Worm (Caenorhabditis elegans): Measurements from ENCODE around the gene F46B3.7.
"Not testable (repeated sequence)": the region's sequence is repeated elsewhere in the genome, so short reads cannot be mapped to it uniquely, and the experiment has no call there.

The F46B3.7 gene

DNA sequence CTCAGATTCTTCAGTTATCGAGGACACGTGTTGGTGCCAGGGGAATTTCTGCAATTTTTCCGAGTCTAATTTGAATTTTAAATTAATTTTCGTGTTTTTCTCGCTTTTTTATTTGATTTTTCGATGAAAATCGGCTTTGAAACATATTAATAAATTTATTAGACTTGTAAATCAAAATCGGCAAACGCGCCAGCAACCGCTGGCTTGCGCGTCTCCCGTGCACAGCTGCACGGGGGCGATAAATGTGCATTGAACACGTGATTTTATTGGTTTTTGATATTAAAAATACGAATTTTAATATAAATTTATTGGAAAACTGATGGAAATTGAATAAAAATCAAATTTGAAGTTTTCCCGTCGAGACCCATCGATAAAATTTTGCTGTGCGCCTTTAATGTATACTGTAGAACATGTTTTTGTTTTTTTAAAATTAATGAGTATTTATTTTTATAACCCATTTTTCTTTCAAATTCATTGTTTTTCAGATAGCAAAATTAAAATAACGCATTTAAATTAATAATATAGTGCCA is 38.0 kb downstream of the F46B3.7 start, which contains the start of gene F26F2.7 (continued):
- TF ChIP-seq unc-62 (GFP tag; optimal IDR thresholded peaks at IDR 0.05): no peak
- TF ChIP-seq ztf-4 (tag; optimal IDR thresholded peaks at IDR 0.05): no peak
- peak; percentile 27 for TF ChIP-seq lin-39 (tag; optimal IDR thresholded peaks at IDR 0.05)
- TF ChIP-seq sea-2 (GFP tag; optimal IDR thresholded peaks at IDR 0.05): no peak

DNA sequence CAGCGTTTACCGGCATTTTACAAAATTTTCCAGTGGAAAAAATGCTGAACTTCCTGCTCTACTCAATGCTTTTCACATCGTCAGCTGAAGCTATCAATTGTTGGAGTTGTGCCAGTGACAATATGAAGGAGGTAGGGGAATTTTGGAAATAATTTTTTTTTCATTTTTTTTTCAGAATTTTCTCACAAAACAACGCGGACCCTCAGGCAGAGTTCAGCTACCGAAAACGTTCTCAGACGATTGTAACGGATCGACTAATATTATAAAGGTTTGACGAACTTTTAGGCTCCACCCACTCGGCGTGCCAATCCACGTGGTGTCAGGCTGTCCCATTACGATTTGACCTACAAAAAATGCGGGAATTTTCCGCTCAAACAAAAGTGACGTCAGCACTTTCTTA is 39.0 kb downstream of the F46B3.7 start, which contains the start of gene F26F2.8:
F26F2.8 (plus strand) TSS at position 13 of the 400 bp plus-strand sequence.
- TF ChIP-seq jun-1 (tag; optimal IDR thresholded peaks at IDR 0.05): no peak
- TF ChIP-seq unc-39 (tag; optimal IDR thresholded peaks at IDR 0.05): no peak
- no peak for TF ChIP-seq lsy-12 (tag; optimal IDR thresholded peaks at IDR 0.05)
- no peak for TF ChIP-seq ztf-11 (tag; optimal IDR thresholded peaks at IDR 0.05)
- no peak for TF ChIP-seq hmg-11 (tag; optimal IDR thresholded peaks at IDR 0.05)
- TF ChIP-seq pha-4 (tag; optimal IDR thresholded peaks at IDR 0.05): no peak
- no peak for TF ChIP-seq ama-1 (optimal IDR thresholded peaks at IDR 0.05)
- TF ChIP-seq ztf-4 (tag; optimal IDR thresholded peaks at IDR 0.05): no peak
- TF ChIP-seq fkh-2 (tag; optimal IDR thresholded peaks at IDR 0.05): no peak
- no peak for TF ChIP-seq ceh-82 (tag; optimal IDR thresholded peaks at IDR 0.05)
- TF ChIP-seq nhr-28 (tag; optimal IDR thresholded peaks at IDR 0.05): no peak

DNA sequence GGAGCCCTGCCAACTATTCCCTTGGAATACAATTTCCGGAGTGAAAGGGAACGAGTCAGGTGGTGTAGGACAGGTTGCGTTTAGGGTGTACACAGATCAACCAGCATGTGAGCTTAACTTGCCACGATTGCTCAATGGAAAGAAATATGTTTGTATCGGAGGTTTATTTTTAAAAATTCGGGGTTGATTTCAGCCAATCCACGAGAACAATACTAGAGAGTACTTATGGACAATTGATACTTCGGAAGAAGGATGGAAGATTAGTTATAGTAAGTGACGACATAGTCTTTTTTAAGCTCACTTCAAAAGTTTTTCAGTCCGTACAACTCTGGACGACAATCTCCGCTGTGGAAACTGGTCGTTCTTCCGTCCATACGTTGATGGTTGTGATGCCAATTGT is 43.7 kb downstream of the F46B3.7 start:
- no peak for TF ChIP-seq nhr-76 (tag; optimal IDR thresholded peaks at IDR 0.05)

DNA sequence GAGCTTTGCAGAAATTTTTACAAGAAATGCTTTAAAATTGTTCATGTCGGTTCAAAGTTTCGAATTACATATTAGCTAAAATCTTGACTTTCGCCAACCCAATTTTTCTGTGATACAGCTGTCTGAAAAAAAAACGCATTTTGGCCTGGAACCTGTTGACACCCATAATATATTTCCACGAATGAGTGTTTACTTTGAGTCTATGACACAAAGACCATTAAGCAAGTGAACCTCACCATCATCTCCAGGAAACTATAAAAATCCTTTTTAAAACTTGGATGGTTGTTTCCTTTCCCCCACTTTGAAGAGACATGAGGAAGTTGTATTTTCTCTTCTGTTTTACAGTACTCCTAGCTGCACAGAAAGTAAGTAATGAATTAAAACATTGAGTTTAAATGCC is 44.2 kb downstream of the F46B3.7 start, which contains the start of gene clec-263:
clec-263 (plus strand) TSS at position 301 of the 400 bp plus-strand sequence.
- TF ChIP-seq ceh-9 (tag; optimal IDR thresholded peaks at IDR 0.05): no peak
- no peak for TF ChIP-seq nhr-11 (tag; optimal IDR thresholded peaks at IDR 0.05)
- no peak for TF ChIP-seq jun-1 (tag; optimal IDR thresholded peaks at IDR 0.05)
- TF ChIP-seq nhr-67 (tag; optimal IDR thresholded peaks at IDR 0.05): no peak
- no peak for TF ChIP-seq nhr-28 (tag; optimal IDR thresholded peaks at IDR 0.05)
- no peak for TF ChIP-seq hmg-11 (tag; optimal IDR thresholded peaks at IDR 0.05)
- TF ChIP-seq elt-1 (tag; optimal IDR thresholded peaks at IDR 0.05): no peak
- TF ChIP-seq zag-1 (tag; optimal IDR thresholded peaks at IDR 0.05): no peak
- TF ChIP-seq skn-1 (tag; optimal IDR thresholded peaks at IDR 0.05): no peak

DNA sequence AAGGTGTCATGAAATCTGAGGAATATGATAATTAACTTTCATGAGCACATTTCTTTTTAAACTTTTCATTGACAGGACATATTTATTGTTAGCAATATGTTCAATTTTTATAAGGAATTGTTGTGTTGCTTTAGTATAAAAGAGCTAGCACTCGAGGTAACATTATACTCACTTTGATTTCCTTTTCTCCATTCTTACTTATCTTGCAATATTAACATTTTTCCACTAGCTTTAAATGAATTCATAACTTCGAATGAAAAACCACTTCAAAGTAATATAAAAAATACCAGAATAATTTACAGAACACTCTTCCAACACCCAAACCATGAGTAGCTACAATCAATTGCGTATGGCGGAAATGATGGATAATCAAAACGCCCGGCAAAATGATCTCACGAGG is 45.1 kb downstream of the F46B3.7 start, which contains the start of gene F26F2.5:
F26F2.5 (plus strand) TSS at position 301 of the 400 bp plus-strand sequence.
- TF ChIP-seq ztf-4 (tag; optimal IDR thresholded peaks at IDR 0.05) (no peak), mml-1 (tag; optimal IDR thresholded peaks at IDR 0.05) (no peak), nhr-67 (tag; optimal IDR thresholded peaks at IDR 0.05) (no peak), daf-12 (tag; optimal IDR thresholded peaks at IDR 0.05) (no peak), ZK546.5 (tag; optimal IDR thresholded peaks at IDR 0.05) (no peak), hmg-11 (tag; optimal IDR thresholded peaks at IDR 0.05) (no peak), nhr-237 (tag; optimal IDR thresholded peaks at IDR 0.05) (no peak), unc-39 (tag; optimal IDR thresholded peaks at IDR 0.05) (no peak), lsy-12 (tag; optimal IDR thresholded peaks at IDR 0.05) (no peak), pha-4 (tag; optimal IDR thresholded peaks at IDR 0.05) (no peak), nhr-25 (tag; optimal IDR thresholded peaks at IDR 0.05) (no peak), nhr-77 (tag; optimal IDR thresholded peaks at IDR 0.05) (no peak), ceh-82 (tag; optimal IDR thresholded peaks at IDR 0.05) (no peak), pqm-1 (tag; optimal IDR thresholded peaks at IDR 0.05) (no peak), lin-15B (tag; optimal IDR thresholded peaks at IDR 0.05) (no peak), lin-39 (tag; optimal IDR thresholded peaks at IDR 0.05) (no peak), elt-2 (tag; optimal IDR thresholded peaks at IDR 0.05) (no peak), nhr-23 (tag; optimal IDR thresholded peaks at IDR 0.05) (no peak), aly-2 (tag; optimal IDR thresholded peaks at IDR 0.05) (no peak)

- not testable (repeated sequence) for TF ChIP-seq lin-15B (tag; optimal IDR thresholded peaks at IDR 0.05); daf-12 (tag; optimal IDR thresholded peaks at IDR 0.05); unc-62 (GFP tag; optimal IDR thresholded peaks at IDR 0.05)
Measured at ce11 chrV:20568995-20569394, 49.5 kb downstream of the F46B3.7 start, which contains the start of gene F26F2.4. Gene F26F2.4, plus strand, starts transcription at chrV:20569295.
